Fruit fly (Drosophila melanogaster): Measurements from ENCODE around the gene CG3097.

dm6 chrX:5744992-5745732 lies 25.4 kb downstream of the CG3097 start:
- TF ChIP-seq ttk (optimal IDR thresholded peaks at IDR 0.05), result no peak
- no peak for TF ChIP-seq Myc (optimal IDR thresholded peaks at IDR 0.05)
- no peak for TF ChIP-seq insv (optimal IDR thresholded peaks at IDR 0.05)

All from Kc167 (cell line).